Worm (Caenorhabditis elegans): ENCODE results near the gene gldi-3.
A peak's percentile ranks its signal among the peaks of the same experiment; 100 is the strongest.

ce11 chrII:9282787-9283186 lies 2.9 kb upstream of the gldi-3 start:
- TF ChIP-seq ceh-40 (GFP tag; IDR thresholded peaks at IDR 0.05): no peak
- TF ChIP-seq ama-1 (optimal IDR thresholded peaks at IDR 0.05): peak; percentile 33
- TF ChIP-seq ama-1 (GFP tag; optimal IDR thresholded peaks at IDR 0.05): peak in 1 of 2 experiments; percentile 50
- no peak for TF ChIP-seq mes-4 (tag; optimal IDR thresholded peaks at IDR 0.05)
- no peak for TF ChIP-seq nfya-1 (tag; optimal IDR thresholded peaks at IDR 0.05; ENCODE audit: borderline replicate concordance, insufficient read depth)
- TF ChIP-seq ceh-58 (GFP tag; IDR thresholded peaks at IDR 0.05): no peak
- TF ChIP-seq cebp-1 (GFP tag; IDR thresholded peaks at IDR 0.05): peak; percentile 69
- peak; percentile 91 for TF ChIP-seq cebp-1 (tag; optimal IDR thresholded peaks at IDR 0.05)
- peak; percentile 85 for TF ChIP-seq ets-4 (GFP tag; optimal IDR thresholded peaks at IDR 0.05)
- peak; percentile 73 for TF ChIP-seq somi-1 (GFP tag; optimal IDR thresholded peaks at IDR 0.05)
- TF ChIP-seq ceh-91 (GFP tag; IDR thresholded peaks at IDR 0.05): no peak
- TF ChIP-seq F23B12.7 (tag; optimal IDR thresholded peaks at IDR 0.05; ENCODE audit: insufficient read depth): no peak
- TF ChIP-seq ztf-22 (GFP tag; optimal IDR thresholded peaks at IDR 0.05): peak; percentile 40
